Worm (Caenorhabditis elegans): Measurements from ENCODE around the gene T19C3.7.

Gene T19C3.7

ce11 chrIII:605415-606054 is 30.4 kb downstream of the T19C3.7 start, which contains the start of the genes Y55B1AR.4 and ttr-7:
Gene Y55B1AR.4 (minus strand): TSS chrIII:605515.
Gene ttr-7 (plus strand): TSS chrIII:606004.
- no peak for TF ChIP-seq flt-1 (GFP tag; IDR thresholded peaks at IDR 0.05)
- no peak for TF ChIP-seq ama-1 (optimal IDR thresholded peaks at IDR 0.05)

ce11 chrIII:600316-600932 is 35.5 kb downstream of the T19C3.7 start, which contains the start of gene lec-6:
Gene lec-6 (minus strand): TSS chrIII:600366.
- TF ChIP-seq tra-4 (tag; optimal IDR thresholded peaks at IDR 0.05) (no peak), ceh-13 (GFP tag; optimal IDR thresholded peaks at IDR 0.05) (no peak), ceh-36 (tag; optimal IDR thresholded peaks at IDR 0.05) (no peak), tbx-37 (GFP tag; conservative IDR thresholded peaks at IDR 0.05) (no peak), pes-1 (GFP tag; IDR thresholded peaks at IDR 0.05) (no peak), scrt-1 (GFP tag; IDR thresholded peaks at IDR 0.05) (no peak), hnd-1 (tag; optimal IDR thresholded peaks at IDR 0.05) (no peak), hmbx-1 (tag; optimal IDR thresholded peaks at IDR 0.05) (no peak), B0310.2 (tag; optimal IDR thresholded peaks at IDR 0.05) (no peak), F13C5.2 (tag; optimal IDR thresholded peaks at IDR 0.05) (no peak), sea-1 (GFP tag; conservative IDR thresholded peaks at IDR 0.05) (no peak), ama-1 (optimal IDR thresholded peaks at IDR 0.05) (no peak), ets-7 (tag; optimal IDR thresholded peaks at IDR 0.05) (no peak), flt-1 (GFP tag; IDR thresholded peaks at IDR 0.05) (no peak), tbx-11 (GFP tag; IDR thresholded peaks at IDR 0.05) (no peak), hmg-4 (GFP tag; optimal IDR thresholded peaks at IDR 0.05) (no peak), aly-1 (tag; optimal IDR thresholded peaks at IDR 0.05) (no peak)

- TF ChIP-seq ceh-13 (GFP tag; optimal IDR thresholded peaks at IDR 0.05): no peak
- no peak for TF ChIP-seq hmg-4 (GFP tag; optimal IDR thresholded peaks at IDR 0.05)
- no peak for TF ChIP-seq ama-1 (optimal IDR thresholded peaks at IDR 0.05)
- no peak for TF ChIP-seq aly-1 (tag; optimal IDR thresholded peaks at IDR 0.05)
- no peak for TF ChIP-seq F13C5.2 (tag; optimal IDR thresholded peaks at IDR 0.05)
- no peak for TF ChIP-seq B0310.2 (tag; optimal IDR thresholded peaks at IDR 0.05)
- no peak for TF ChIP-seq sea-1 (GFP tag; conservative IDR thresholded peaks at IDR 0.05)
- TF ChIP-seq ets-7 (tag; optimal IDR thresholded peaks at IDR 0.05): no peak
- no peak for TF ChIP-seq ceh-36 (tag; optimal IDR thresholded peaks at IDR 0.05)
- no peak for TF ChIP-seq flt-1 (GFP tag; IDR thresholded peaks at IDR 0.05)
- TF ChIP-seq tra-4 (tag; optimal IDR thresholded peaks at IDR 0.05): no peak
- TF ChIP-seq hnd-1 (tag; optimal IDR thresholded peaks at IDR 0.05): no peak
- TF ChIP-seq tbx-11 (GFP tag; IDR thresholded peaks at IDR 0.05): no peak
- TF ChIP-seq pes-1 (GFP tag; IDR thresholded peaks at IDR 0.05): no peak
- no peak for TF ChIP-seq scrt-1 (GFP tag; IDR thresholded peaks at IDR 0.05)
- TF ChIP-seq hmbx-1 (tag; optimal IDR thresholded peaks at IDR 0.05): no peak
- TF ChIP-seq tbx-37 (GFP tag; conservative IDR thresholded peaks at IDR 0.05): no peak
Measured at ce11 chrIII:599279-599678, 36.7 kb downstream of the T19C3.7 start.

- TF ChIP-seq pes-1 (GFP tag; IDR thresholded peaks at IDR 0.05) (no peak), B0310.2 (tag; optimal IDR thresholded peaks at IDR 0.05) (no peak), aly-1 (tag; optimal IDR thresholded peaks at IDR 0.05) (no peak), scrt-1 (GFP tag; IDR thresholded peaks at IDR 0.05) (no peak), flt-1 (GFP tag; IDR thresholded peaks at IDR 0.05) (no peak), ceh-36 (tag; optimal IDR thresholded peaks at IDR 0.05) (no peak), sea-1 (GFP tag; conservative IDR thresholded peaks at IDR 0.05) (no peak), ceh-13 (GFP tag; optimal IDR thresholded peaks at IDR 0.05) (no peak), F13C5.2 (tag; optimal IDR thresholded peaks at IDR 0.05) (no peak), tra-4 (tag; optimal IDR thresholded peaks at IDR 0.05) (no peak), tbx-11 (GFP tag; IDR thresholded peaks at IDR 0.05) (no peak), tbx-37 (GFP tag; conservative IDR thresholded peaks at IDR 0.05) (no peak), hnd-1 (tag; optimal IDR thresholded peaks at IDR 0.05) (no peak), ama-1 (optimal IDR thresholded peaks at IDR 0.05) (no peak), ets-7 (tag; optimal IDR thresholded peaks at IDR 0.05) (no peak), hmg-4 (GFP tag; optimal IDR thresholded peaks at IDR 0.05) (no peak), hmbx-1 (tag; optimal IDR thresholded peaks at IDR 0.05) (no peak)
Measured at ce11 chrIII:598687-599086, 37.3 kb downstream of the T19C3.7 start, which contains the start of gene Y55B1AR.2. Gene Y55B1AR.2 (minus strand): TSS chrIII:598787.

ce11 chrIII:598168-598567 is 37.8 kb downstream of the T19C3.7 start:
- TF ChIP-seq tra-4 (tag; optimal IDR thresholded peaks at IDR 0.05) (no peak), scrt-1 (GFP tag; IDR thresholded peaks at IDR 0.05) (no peak), pes-1 (GFP tag; IDR thresholded peaks at IDR 0.05) (no peak), ets-7 (tag; optimal IDR thresholded peaks at IDR 0.05) (no peak), ceh-36 (tag; optimal IDR thresholded peaks at IDR 0.05) (no peak), B0310.2 (tag; optimal IDR thresholded peaks at IDR 0.05) (no peak), hmbx-1 (tag; optimal IDR thresholded peaks at IDR 0.05) (no peak), ceh-13 (GFP tag; optimal IDR thresholded peaks at IDR 0.05) (no peak), hnd-1 (tag; optimal IDR thresholded peaks at IDR 0.05) (no peak), tbx-11 (GFP tag; IDR thresholded peaks at IDR 0.05) (no peak), aly-1 (tag; optimal IDR thresholded peaks at IDR 0.05) (no peak), sea-1 (GFP tag; conservative IDR thresholded peaks at IDR 0.05) (no peak), flt-1 (GFP tag; IDR thresholded peaks at IDR 0.05) (no peak), ama-1 (optimal IDR thresholded peaks at IDR 0.05) (no peak)

ce11 chrIII:595449-595848 is 40.5 kb downstream of the T19C3.7 start:
- no peak for TF ChIP-seq hnd-1 (tag; optimal IDR thresholded peaks at IDR 0.05)
- TF ChIP-seq tbx-11 (GFP tag; IDR thresholded peaks at IDR 0.05): no peak
- TF ChIP-seq sea-1 (GFP tag; conservative IDR thresholded peaks at IDR 0.05): no peak
- no peak for TF ChIP-seq pes-1 (GFP tag; IDR thresholded peaks at IDR 0.05)
- no peak for TF ChIP-seq flt-1 (GFP tag; IDR thresholded peaks at IDR 0.05)
- no peak for TF ChIP-seq ets-7 (tag; optimal IDR thresholded peaks at IDR 0.05)
- no peak for TF ChIP-seq scrt-1 (GFP tag; IDR thresholded peaks at IDR 0.05)
- no peak for TF ChIP-seq ceh-13 (GFP tag; optimal IDR thresholded peaks at IDR 0.05)

ce11 chrIII:587009-587408 is 49.0 kb downstream of the T19C3.7 start, which contains the start of gene helq-1:
Gene helq-1 (minus strand): TSS chrIII:587109.
- no peak for TF ChIP-seq tra-4 (tag; optimal IDR thresholded peaks at IDR 0.05)
- TF ChIP-seq ets-7 (tag; optimal IDR thresholded peaks at IDR 0.05): no peak
- TF ChIP-seq aly-1 (tag; optimal IDR thresholded peaks at IDR 0.05): no peak
- no peak for TF ChIP-seq ceh-36 (tag; optimal IDR thresholded peaks at IDR 0.05)
- no peak for TF ChIP-seq ama-1 (optimal IDR thresholded peaks at IDR 0.05)
- no peak for TF ChIP-seq tbx-11 (GFP tag; IDR thresholded peaks at IDR 0.05)
- no peak for TF ChIP-seq hnd-1 (tag; optimal IDR thresholded peaks at IDR 0.05)
- TF ChIP-seq F13C5.2 (tag; optimal IDR thresholded peaks at IDR 0.05): no peak
- TF ChIP-seq hmg-4 (GFP tag; optimal IDR thresholded peaks at IDR 0.05): no peak
